Worm (Caenorhabditis elegans): Measurements from ENCODE around the gene faah-4.

- TF ChIP-seq him-1 (tag; optimal IDR thresholded peaks at IDR 0.05), result no peak
- TF ChIP-seq W03F9.2 (tag; optimal IDR thresholded peaks at IDR 0.05), result no peak
Measured at ce11 chrIII:11935032-11935947, 25.6 kb upstream of the faah-4 start.

Measured in whole organism, L4/young adult.